Worm (Caenorhabditis elegans) whole organism, young adult: Measurements from ENCODE around the gene rnh-1.2.

Source experiments
- T07F8.4 ChIP-seq: sonication (generic microtip); optimal IDR thresholded peaks from 2 replicates; lab custom pipeline; 2016; ENCODE audit warnings: mild to moderate bottlenecking, missing genetic modification characterization, moderate library complexity, missing compliant biosample characterization
- ZK185.1 ChIP-seq: sonication (generic microtip); optimal IDR thresholded peaks from 2 replicates; lab custom pipeline; 2016; ENCODE audit warnings: mild to moderate bottlenecking, missing genetic modification characterization, missing compliant biosample characterization; ENCODE audit not compliant: poor library complexity, severe bottlenecking
- aptf-3 ChIP-seq: fragments of 200-800 bp; sonication (Bioruptor generic); IDR thresholded peaks from 2 replicates; pipeline ENCODE4 v1.3.6; 2022; ENCODE audit warnings: missing genetic modification characterization, missing compliant biosample characterization
- atf-7 ChIP-seq: sonication (generic microtip); optimal IDR thresholded peaks from 2 replicates; lab custom pipeline; 2017; ENCODE audit warnings: mild to moderate bottlenecking, missing genetic modification characterization, missing compliant biosample characterization
- cebp-1 ChIP-seq, 2 experiments: fragments of 200-800 bp in 1 of 2; sonication (Bioruptor generic) in 1 of 2; sonication (generic microtip) in 1 of 2; IDR thresholded peaks in 1 of 2; optimal IDR thresholded peaks in 1 of 2; 2 replicates each; pipeline versions ENCODE4 v1.3.6 to Lab custom; 2017 to 2022; ENCODE audit warnings: missing compliant biosample characterization in 2 of 2, missing genetic modification characterization in 2 of 2, mild to moderate bottlenecking in 1 of 2, missing genetic modification reagents in 1 of 2, moderate library complexity in 1 of 2
- ceh-40 ChIP-seq: fragments of 200-800 bp; sonication (Bioruptor generic); IDR thresholded peaks from 2 replicates; pipeline ENCODE4 v1.3.6; 2022; ENCODE audit warnings: missing genetic modification characterization, missing compliant biosample characterization
- chd-7 ChIP-seq: sonication (generic microtip); optimal IDR thresholded peaks from 2 replicates; lab custom pipeline; 2016; ENCODE audit warnings: mild to moderate bottlenecking, missing genetic modification characterization, moderate library complexity, missing compliant biosample characterization
- efl-1 ChIP-seq: fragments of 150-350 bp; optimal IDR thresholded peaks from 2 replicates; lab custom pipeline; 2014; ENCODE audit warnings: missing biosample characterization, missing genetic modification reagents, missing genetic modification characterization
- egl-18 ChIP-seq: fragments of 200-800 bp; sonication (Bioruptor generic); IDR thresholded peaks from 2 replicates; pipeline ENCODE4 v1.3.6; 2022; ENCODE audit warnings: missing genetic modification reagents, missing genetic modification characterization, missing compliant biosample characterization
- egrh-3 ChIP-seq: fragments of 200-800 bp; sonication (Bioruptor generic); IDR thresholded peaks from 2 replicates; pipeline ENCODE4 v1.3.6; 2022; ENCODE audit warnings: missing genetic modification reagents, missing genetic modification characterization, missing compliant biosample characterization
- ekl-4 ChIP-seq: fragments of 200-800 bp; sonication (Bioruptor generic); IDR thresholded peaks from 2 replicates; pipeline ENCODE4 v1.3.6; 2022; ENCODE audit warnings: missing genetic modification reagents, missing genetic modification characterization, missing compliant biosample characterization
- ets-4 ChIP-seq: fragments of 200-800 bp; sonication (Bioruptor generic); optimal IDR thresholded peaks from 2 replicates; lab custom pipeline; 2018; ENCODE audit warnings: mild to moderate bottlenecking, missing genetic modification characterization, missing compliant biosample characterization
- let-607 ChIP-seq, 2 experiments: fragments of 200-800 bp in 1 of 2; sonication (Bioruptor generic) in 1 of 2; sonication (generic microtip) in 1 of 2; optimal IDR thresholded peaks; 2 replicates each; lab custom pipeline; 2016 to 2018; ENCODE audit warnings: mild to moderate bottlenecking in 2 of 2, missing compliant biosample characterization in 2 of 2, missing genetic modification characterization in 2 of 2, moderate library complexity in 2 of 2, missing genotype in 1 of 2
- lin-26 ChIP-seq: fragments of 200-800 bp; sonication (Bioruptor generic); IDR thresholded peaks from 2 replicates; pipeline ENCODE4 v1.3.6; 2022; ENCODE audit warnings: missing genetic modification reagents, missing genetic modification characterization, missing compliant biosample characterization
- madf-3 ChIP-seq: fragments of 200-800 bp; sonication (Bioruptor generic); IDR thresholded peaks from 2 replicates; pipeline ENCODE4 v1.3.6; 2022; ENCODE audit warnings: missing genetic modification reagents, missing genetic modification characterization, missing compliant biosample characterization
- madf-6 ChIP-seq: fragments of 200-800 bp; sonication (Bioruptor generic); IDR thresholded peaks from 2 replicates; pipeline ENCODE4 v1.3.6; 2022; ENCODE audit warnings: missing genetic modification reagents, missing genetic modification characterization, missing compliant biosample characterization
- mcd-1 ChIP-seq: fragments of 200-800 bp; sonication (Bioruptor generic); IDR thresholded peaks from 2 replicates; pipeline ENCODE4 v1.3.6; 2022; ENCODE audit warnings: missing genetic modification reagents, missing genetic modification characterization, missing compliant biosample characterization
- mel-28 ChIP-seq: sonication (generic microtip); optimal IDR thresholded peaks from 2 replicates; lab custom pipeline; 2016; ENCODE audit warnings: borderline replicate concordance, mild to moderate bottlenecking, missing genetic modification characterization, missing compliant biosample characterization
- nfyb-1 ChIP-seq: fragments of 200-800 bp; sonication (Bioruptor generic); IDR thresholded peaks from 2 replicates; pipeline ENCODE4 v1.3.6; 2022; ENCODE audit warnings: missing genetic modification reagents, missing genetic modification characterization, missing compliant biosample characterization
- nhr-80 ChIP-seq: sonication (generic microtip); optimal IDR thresholded peaks from 2 replicates; lab custom pipeline; 2016; ENCODE audit warnings: missing genetic modification characterization, missing compliant biosample characterization
- pbrm-1 ChIP-seq: fragments of 200-800 bp; sonication (Bioruptor generic); IDR thresholded peaks from 2 replicates; pipeline ENCODE4 v1.3.6; 2022; ENCODE audit warnings: missing genetic modification reagents, missing genetic modification characterization, missing compliant biosample characterization
- rcor-1 ChIP-seq: fragments of 200-800 bp; sonication (Bioruptor generic); IDR thresholded peaks from 2 replicates; pipeline ENCODE4 v1.3.6; 2022; ENCODE audit warnings: missing genetic modification reagents, missing genetic modification characterization, missing compliant biosample characterization
- tbp1 ChIP-seq: fragments of 200-800 bp; sonication (Bioruptor generic); optimal IDR thresholded peaks from 2 replicates; lab custom pipeline; 2018; ENCODE audit warnings: mild to moderate bottlenecking, missing genetic modification characterization, missing compliant biosample characterization
- tbx-9 ChIP-seq: sonication (generic microtip); optimal IDR thresholded peaks from 2 replicates; lab custom pipeline; 2016; ENCODE audit warnings: borderline replicate concordance, missing genetic modification characterization, inconsistent platforms, missing compliant biosample characterization
- ztf-22 ChIP-seq: fragments of 200-800 bp; sonication (Bioruptor generic); optimal IDR thresholded peaks from 2 replicates; lab custom pipeline; 2018; ENCODE audit warnings: mild to moderate bottlenecking, missing genetic modification characterization, moderate library complexity, missing compliant biosample characterization

Gene rnh-1.2

ce11 chrII:9803320-9803719 is 38.5 kb downstream of the rnh-1.2 start, which contains the start of gene cyp-13A7:
cyp-13A7 (plus strand) TSS chrII:9803620.
- no peak for TF ChIP-seq rcor-1
- TF ChIP-seq mcd-1, result no peak
- no peak for TF ChIP-seq lin-26 (GFP tag; lab: Robert Waterston, UW)

ce11 chrII:9802642-9803041 is 39.2 kb downstream of the rnh-1.2 start, which contains the start of gene cyp-13A6:
cyp-13A6 (minus strand) TSS chrII:9802821.
- TF ChIP-seq nhr-80 (tag; lab: Kevin White, UChicago) (peak; percentile 43), ZK185.1 (tag; lab: Kevin White, UChicago) (no peak)
- TF ChIP-seq, all 124 proteins: peak for 1

DNA sequence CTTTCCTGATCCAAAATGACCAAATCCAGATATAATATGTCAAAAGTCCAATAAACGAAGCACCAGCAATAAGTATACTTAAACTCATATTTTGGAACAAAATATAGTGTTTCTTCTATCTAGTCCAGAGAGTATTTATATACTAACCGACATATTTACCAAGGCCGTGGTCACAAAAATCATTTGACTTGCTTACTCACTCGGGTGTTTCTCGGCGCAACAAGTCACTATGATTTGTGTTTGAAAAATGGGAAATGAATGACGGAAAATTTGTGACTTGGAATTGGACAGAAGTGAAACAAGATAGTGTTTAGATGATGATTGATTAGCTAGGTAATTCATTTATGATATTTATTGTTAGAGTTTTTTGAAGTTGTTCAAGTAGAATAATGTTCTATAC is 41.6 kb downstream of the rnh-1.2 start, which contains the start of gene cyp-13A5:
Gene cyp-13A5, minus strand, starts transcription at position 112 of the 400 bp plus-strand sequence.
- no peak for TF ChIP-seq aptf-3 (GFP tag; lab: Robert Waterston, UW)
- TF ChIP-seq tbp1 (GFP tag; lab: Kevin White, UChicago), result no peak
- peak; percentile 85 for TF ChIP-seq nhr-80 (tag; lab: Kevin White, UChicago)
- no peak for TF ChIP-seq nfyb-1 (GFP tag; lab: Robert Waterston, UW)
- TF ChIP-seq cebp-1 (GFP tag; IDR thresholded peaks at IDR 0.05; lab: Robert Waterston, UW), result no peak
- peak; percentile 19 for TF ChIP-seq cebp-1 (tag; optimal IDR thresholded peaks at IDR 0.05; lab: Kevin White, UChicago)
- TF ChIP-seq egrh-3 (GFP tag; lab: Robert Waterston, UW), result no peak

DNA sequence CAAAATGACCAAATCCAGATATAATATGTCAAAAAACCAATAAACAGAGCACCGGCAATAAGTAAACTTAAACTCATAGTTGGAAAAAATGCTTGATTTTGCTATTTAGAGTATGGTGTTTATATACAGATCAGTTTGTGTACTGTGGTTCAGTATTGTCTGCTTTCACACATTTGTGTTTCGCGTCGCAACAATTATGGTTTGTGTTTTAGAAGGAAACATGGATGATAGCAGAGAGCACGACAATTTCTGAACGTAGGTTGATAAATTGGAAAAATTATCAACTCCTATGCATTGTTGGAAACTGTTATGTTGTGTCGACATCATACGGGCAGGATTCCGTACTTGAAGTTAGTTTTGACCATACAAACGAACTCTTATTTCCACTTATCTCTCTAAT is 44.2 kb downstream of the rnh-1.2 start, which contains the start of gene cyp-13A4:
Gene cyp-13A4, minus strand, starts transcription at position 77 of the 400 bp plus-strand sequence.
- TF ChIP-seq nhr-80 (tag; lab: Kevin White, UChicago), result peak; percentile 80
- TF ChIP-seq tbx-9 (tag; lab: Kevin White, UChicago), result no peak
- TF ChIP-seq ekl-4 (GFP tag; lab: Robert Waterston, UW), result no peak

- no peak for TF ChIP-seq let-607 (tag; optimal IDR thresholded peaks at IDR 0.05; lab: Kevin White, UChicago)
- TF ChIP-seq mel-28, result no peak
These were observed 48.6 kb downstream of the rnh-1.2 start, which contains the start of gene cyp-13A3 for ce11 chrII:9793197-9793596. cyp-13A3 (minus strand) TSS chrII:9793297.

DNA sequence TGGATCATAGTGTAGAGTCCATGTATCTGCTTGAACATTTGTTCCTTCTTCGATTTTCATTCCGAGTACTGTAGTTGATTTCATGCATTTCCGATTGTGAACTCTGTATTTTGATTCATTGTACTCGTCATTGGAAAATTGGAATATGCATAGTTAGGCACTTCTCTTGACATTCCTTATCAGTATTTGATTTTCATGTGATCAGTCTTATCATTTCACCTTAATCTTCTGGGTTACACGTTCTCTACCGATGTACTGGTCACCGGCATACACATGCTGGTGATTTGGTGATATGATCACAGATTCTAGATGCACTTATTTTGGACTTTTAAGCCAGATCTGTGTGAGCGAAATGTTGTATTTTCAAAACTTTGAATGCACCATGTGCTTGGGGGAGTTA is 50.6 kb downstream of the rnh-1.2 start:
- TF ChIP-seq chd-7 (tag; lab: Kevin White, UChicago) (no peak), egl-18 (GFP tag; lab: Robert Waterston, UW) (no peak), nhr-80 (tag; lab: Kevin White, UChicago) (peak; percentile 90), cebp-1 (GFP tag; IDR thresholded peaks at IDR 0.05; lab: Robert Waterston, UW) (peak; percentile 7; the same call in 1 of the 2 replicates), cebp-1 (tag; optimal IDR thresholded peaks at IDR 0.05; lab: Kevin White, UChicago) (no peak), ets-4 (GFP tag; lab: Kevin White, UChicago) (peak; percentile 53), madf-3 (GFP tag; lab: Robert Waterston, UW) (no peak), atf-7 (tag; lab: Kevin White, UChicago) (peak; percentile 66), T07F8.4 (tag; lab: Kevin White, UChicago) (no peak), ceh-40 (GFP tag; lab: Robert Waterston, UW) (no peak), efl-1 (no peak), ztf-22 (GFP tag; lab: Kevin White, UChicago) (peak; percentile 38), madf-6 (no peak), ekl-4 (GFP tag; lab: Robert Waterston, UW) (no peak), pbrm-1 (GFP tag; lab: Robert Waterston, UW) (no peak)
